Fruit fly (Drosophila melanogaster) whole organism, pupa: ENCODE data around the gene CG16749.
A peak's percentile ranks its signal among the peaks of the same experiment; 100 is the strongest.

ENCODE experiments used
- CG10348 ChIP-seq: fragments of 200-800 bp; sonication (Bioruptor generic); IDR thresholded peaks from 2 replicates; pipeline ENCODE4 v1.3.6; 2022; ENCODE audit warnings: missing biosample characterization, missing genetic modification characterization
- CG12605 ChIP-seq: fragments of 200-800 bp; sonication (Bioruptor generic); IDR thresholded peaks from 2 replicates; pipeline ENCODE4 v1.3.6; 2022; ENCODE audit warnings: missing biosample characterization, missing genetic modification characterization
- CG13204 ChIP-seq: fragments of 200-800 bp; sonication (Bioruptor generic); optimal IDR thresholded peaks from 2 replicates; lab custom pipeline; 2018; ENCODE audit warnings: missing biosample characterization, mild to moderate bottlenecking, missing genetic modification characterization, moderate library complexity
- CG14655 ChIP-seq: fragments of 200-800 bp; sonication (Bioruptor generic); optimal IDR thresholded peaks from 3 replicates; lab custom pipeline; 2017; ENCODE audit warnings: mild to moderate bottlenecking, missing biosample characterization, missing genetic modification reagents, missing genetic modification characterization
- CG15710 ChIP-seq: fragments of 200-800 bp; sonication (Bioruptor generic); optimal IDR thresholded peaks from 2 replicates; lab custom pipeline; 2018; ENCODE audit warnings: missing biosample characterization, mild to moderate bottlenecking, missing genetic modification characterization, moderate library complexity
- CG17806 ChIP-seq: fragments of 200-800 bp; sonication (Bioruptor generic); optimal IDR thresholded peaks from 2 replicates; lab custom pipeline; 2018; ENCODE audit warnings: missing biosample characterization, mild to moderate bottlenecking, missing genetic modification characterization, moderate library complexity
- CG32121 ChIP-seq: fragments of 200-800 bp; sonication (Bioruptor generic); IDR thresholded peaks from 2 replicates; pipeline ENCODE4 v1.3.6; 2022; ENCODE audit warnings: missing biosample characterization, missing genetic modification characterization
- CG34367 ChIP-seq: fragments of 200-800 bp; sonication (Bioruptor generic); optimal IDR thresholded peaks from 2 replicates; lab custom pipeline; 2018; ENCODE audit warnings: missing biosample characterization, mild to moderate bottlenecking, missing genetic modification characterization
- CG4496 ChIP-seq: fragments of 200-800 bp; sonication (Bioruptor generic); IDR thresholded peaks from 3 replicates; pipeline ENCODE4 v1.3.6; 2022; ENCODE audit warnings: missing biosample characterization, missing genetic modification characterization
- CG8159 ChIP-seq: fragments of 200-800 bp; sonication (Bioruptor generic); optimal IDR thresholded peaks from 3 replicates; lab custom pipeline; 2018; ENCODE audit warnings: missing biosample characterization, mild to moderate bottlenecking, missing genetic modification characterization, moderate library complexity
- CG8301 ChIP-seq: fragments of 200-800 bp; sonication (Bioruptor generic); optimal IDR thresholded peaks from 2 replicates; lab custom pipeline; 2018; ENCODE audit warnings: missing biosample characterization, mild to moderate bottlenecking, missing genetic modification characterization
- CG9948 ChIP-seq: fragments of 200-800 bp; sonication (Bioruptor generic); optimal IDR thresholded peaks from 2 replicates; lab custom pipeline; 2018; ENCODE audit warnings: missing biosample characterization, mild to moderate bottlenecking, missing genetic modification characterization, moderate library complexity
- D1 ChIP-seq: fragments of 200-800 bp; sonication (Bioruptor generic); optimal IDR thresholded peaks from 2 replicates; lab custom pipeline; 2018; ENCODE audit warnings: missing biosample characterization, mild to moderate bottlenecking, missing genetic modification characterization, moderate library complexity
- EcR ChIP-seq: fragments of 200-800 bp; sonication (Bioruptor generic); optimal IDR thresholded peaks from 3 replicates; lab custom pipeline; 2019; ENCODE audit warnings: missing biosample characterization, missing genetic modification characterization, mild to moderate bottlenecking, moderate library complexity, missing genetic modification reagents
- Ets98B ChIP-seq: fragments of 200-800 bp; sonication (Bioruptor generic); IDR thresholded peaks from 2 replicates; pipeline ENCODE4 v1.3.6; 2022; ENCODE audit warnings: missing biosample characterization, missing genetic modification characterization
- Pif1A ChIP-seq: fragments of 200-800 bp; sonication (Bioruptor generic); optimal IDR thresholded peaks from 3 replicates; lab custom pipeline; 2016; ENCODE audit warnings: missing biosample characterization, missing genetic modification characterization
- Pif1B ChIP-seq: fragments of 200-800 bp; sonication (Bioruptor generic); optimal IDR thresholded peaks from 3 replicates; lab custom pipeline; 2016; ENCODE audit warnings: missing biosample characterization, missing genetic modification characterization
- Snoo ChIP-seq: fragments of 200-800 bp; sonication (Bioruptor generic); optimal IDR thresholded peaks from 3 replicates; lab custom pipeline; 2017; ENCODE audit warnings: missing biosample characterization, mild to moderate bottlenecking, missing genetic modification characterization, inconsistent platforms
- fd96Ca ChIP-seq: fragments of 200-800 bp; sonication (Bioruptor generic); IDR thresholded peaks from 3 replicates; pipeline ENCODE4 v1.3.6; 2022; ENCODE audit warnings: missing biosample characterization, missing genetic modification characterization
- gl ChIP-seq: fragments of 200-800 bp; sonication (Bioruptor generic); optimal IDR thresholded peaks from 2 replicates; lab custom pipeline; 2018; ENCODE audit warnings: missing biosample characterization, mild to moderate bottlenecking, missing genetic modification characterization
- rn ChIP-seq: fragments of 200-800 bp; sonication (Bioruptor generic); IDR thresholded peaks from 2 replicates; pipeline ENCODE4 v1.3.6; 2022; ENCODE audit warnings: missing biosample characterization, missing genetic modification characterization

CG16749 gene

DNA sequence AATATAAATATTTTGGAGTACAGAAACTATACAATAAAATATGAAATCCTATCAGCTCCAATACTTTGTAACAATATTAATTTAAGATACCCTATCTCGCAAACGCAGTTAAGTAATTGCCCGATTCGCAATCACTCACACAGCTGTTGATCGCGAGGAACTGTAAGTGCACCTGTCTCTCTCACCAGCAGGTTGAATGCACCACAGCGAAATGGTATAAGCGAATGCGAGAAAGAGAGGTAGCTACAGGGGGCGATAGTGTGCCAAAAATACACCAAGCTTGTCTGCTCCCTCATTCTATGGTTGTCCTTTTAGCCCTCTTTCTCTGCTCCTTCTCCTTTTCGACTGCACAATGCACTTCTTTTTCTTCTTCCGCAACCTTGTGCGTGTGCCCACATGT is 7.1 kb upstream of the CG16749 start:
- TF ChIP-seq CG10348 (GFP tag; lab: Robert Waterston, UW) = no peak
- TF ChIP-seq EcR (GFP tag; lab: Kevin White, UChicago) = peak; percentile 95

dm6 chr3R:9337402-9338254 is 5.9 kb upstream of the CG16749 start:
- TF ChIP-seq EcR (GFP tag; lab: Kevin White, UChicago) = peak; percentile 66
- no peak for TF ChIP-seq Ets98B (GFP tag; lab: Robert Waterston, UW)

DNA sequence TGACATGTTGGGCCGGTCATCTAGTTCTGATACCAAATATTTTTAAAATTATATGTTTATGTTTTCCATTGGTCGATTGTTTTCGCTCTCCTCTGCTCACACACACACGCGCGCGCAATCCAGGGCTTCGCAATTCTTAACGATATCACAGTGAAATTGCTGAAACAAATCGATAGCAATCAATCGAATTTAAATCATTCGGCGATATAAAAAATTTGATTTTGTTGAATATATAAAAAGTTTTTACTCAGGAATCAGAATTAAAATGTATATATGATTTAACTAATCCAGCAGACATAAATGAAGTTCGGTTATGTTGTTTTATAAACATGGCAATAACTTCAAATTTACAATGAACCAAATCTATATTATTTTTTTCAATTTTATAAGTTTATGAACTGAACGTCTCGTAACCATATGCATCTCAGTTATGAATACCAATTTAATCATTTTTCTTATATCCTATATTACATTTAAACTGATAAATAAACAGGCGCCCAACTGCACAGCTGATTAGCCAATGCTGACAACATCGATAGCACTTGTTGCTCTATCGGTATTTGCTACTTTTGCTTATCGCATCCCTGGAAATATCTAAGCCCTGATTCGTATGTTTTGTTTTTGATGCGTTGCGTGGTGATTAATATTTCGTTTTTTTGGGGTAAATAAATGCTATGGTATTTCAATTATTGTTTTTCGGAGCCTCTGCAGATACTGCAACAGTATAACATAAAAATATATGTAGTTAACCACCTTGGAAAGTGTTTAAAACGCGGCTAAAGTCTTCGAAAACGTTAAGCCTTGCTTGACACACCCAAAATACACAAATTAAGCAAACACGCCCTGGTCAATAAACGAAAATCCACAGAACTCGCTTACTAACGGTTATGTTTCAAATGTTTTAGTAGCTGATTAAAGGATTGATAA is 3.2 kb upstream of the CG16749 start, which contains the start of the genes Aduk and pasi2:
Gene Aduk (minus strand): TSS at position 123 of the 927 bp plus-strand sequence.
Gene pasi2 (plus strand): TSS at position 579 of the 927 bp plus-strand sequence.
- TF ChIP-seq CG14655 (GFP tag; lab: Kevin White, UChicago) (no peak), CG8159 (tag; lab: Kevin White, UChicago) (no peak), CG34367 (tag; lab: Kevin White, UChicago) (no peak), CG13204 (GFP tag; lab: Kevin White, UChicago) (no peak), CG17806 (tag; lab: Kevin White, UChicago) (no peak), CG12605 (GFP tag; lab: Robert Waterston, UW) (no peak), CG9948 (tag; lab: Kevin White, UChicago) (no peak), Snoo (tag; lab: Kevin White, UChicago) (no peak), EcR (GFP tag; lab: Kevin White, UChicago) (no peak), CG10348 (GFP tag; lab: Robert Waterston, UW) (no peak), CG32121 (GFP tag; lab: Robert Waterston, UW) (no peak), D1 (no peak), Pif1A (GFP tag; lab: Kevin White, UChicago) (no peak), gl (tag; lab: Kevin White, UChicago) (no peak), rn (GFP tag; lab: Robert Waterston, UW) (no peak)

- no peak for TF ChIP-seq D1
- no peak for TF ChIP-seq CG4496 (GFP tag; lab: Robert Waterston, UW)
- TF ChIP-seq Pif1A (GFP tag; lab: Kevin White, UChicago) = no peak
- TF ChIP-seq CG9948 (tag; lab: Kevin White, UChicago) = no peak
- TF ChIP-seq Pif1B = no peak
- no peak for TF ChIP-seq CG15710
- no peak for TF ChIP-seq CG34367 (tag; lab: Kevin White, UChicago)
- no peak for TF ChIP-seq Snoo (tag; lab: Kevin White, UChicago)
- no peak for TF ChIP-seq CG17806 (tag; lab: Kevin White, UChicago)
- TF ChIP-seq CG32121 (GFP tag; lab: Robert Waterston, UW) = no peak
- no peak for TF ChIP-seq CG14655 (GFP tag; lab: Kevin White, UChicago)
- TF ChIP-seq gl (tag; lab: Kevin White, UChicago) = no peak
- no peak for TF ChIP-seq fd96Ca (GFP tag; lab: Robert Waterston, UW)
- no peak for TF ChIP-seq Ets98B (GFP tag; lab: Robert Waterston, UW)
- no peak for TF ChIP-seq CG12605 (GFP tag; lab: Robert Waterston, UW)
- no peak for TF ChIP-seq EcR (GFP tag; lab: Kevin White, UChicago)
- TF ChIP-seq rn (GFP tag; lab: Robert Waterston, UW) = no peak
- no peak for TF ChIP-seq CG8301 (tag; lab: Kevin White, UChicago)
- TF ChIP-seq, all 21 proteins: peak for 0
These were observed 1.5 kb downstream of the CG16749 start, which contains the start of gene CG12951 for dm6 chr3R:9330231-9330630. CG12951 (minus strand) TSS chr3R:9330331.

DNA sequence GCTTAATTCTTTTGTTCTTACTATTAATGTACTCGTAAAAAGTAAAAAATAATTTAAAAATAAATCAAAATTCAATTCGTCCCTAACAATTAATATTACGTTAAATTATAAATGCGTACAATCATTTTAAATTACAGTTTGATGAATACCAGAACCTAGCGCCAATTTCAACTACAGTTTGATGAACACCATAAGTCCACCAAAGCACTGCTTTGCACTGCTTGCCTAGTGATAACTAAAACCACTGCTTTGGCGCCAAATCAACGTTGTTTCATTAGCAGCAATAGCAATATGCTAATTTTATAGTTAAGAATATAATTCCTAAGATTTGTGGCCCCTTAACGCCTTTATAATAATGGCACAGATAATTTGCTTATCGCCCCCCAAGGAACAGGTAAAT is 2.9 kb downstream of the CG16749 start:
- no peak for TF ChIP-seq CG8301 (tag; lab: Kevin White, UChicago)
- peak; percentile 58 for TF ChIP-seq D1

DNA sequence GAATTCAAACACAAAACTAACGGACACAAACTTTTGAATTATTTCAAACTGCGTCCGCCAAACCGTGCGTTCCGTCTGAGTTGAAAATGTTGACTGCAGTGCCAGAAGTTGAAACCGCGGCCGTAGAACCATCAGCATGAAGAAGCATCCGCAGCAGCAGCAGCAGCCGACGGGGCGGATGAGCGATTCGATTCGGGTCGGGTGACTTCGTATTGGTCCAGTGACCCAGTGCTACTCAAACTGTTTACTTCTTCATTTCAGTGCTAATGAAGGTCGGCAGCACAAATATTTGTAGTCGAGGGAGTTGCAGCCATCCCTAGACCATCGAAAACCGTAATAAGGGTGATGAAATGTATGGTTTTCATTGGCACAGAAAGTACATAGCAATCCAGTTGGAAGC is 3.3 kb downstream of the CG16749 start, which contains the start of gene CG8861:
Gene CG8861 (minus strand): TSS at position 101 of the 400 bp plus-strand sequence.
- TF ChIP-seq rn (GFP tag; lab: Robert Waterston, UW) (no peak), CG10348 (GFP tag; lab: Robert Waterston, UW) (no peak), CG17806 (tag; lab: Kevin White, UChicago) (no peak), Pif1B (no peak)
